Worm (Caenorhabditis elegans) whole organism, L4/young adult: ENCODE measurements around the gene szy-4.

ENCODE experiments used
- W03F9.2 ChIP-seq: fragments of 150-350 bp; optimal IDR thresholded peaks from 2 replicates; lab custom pipeline; 2014; ENCODE audit warnings: missing biosample characterization, missing genetic modification characterization
- dao-5 ChIP-seq: sonication (generic microtip); optimal IDR thresholded peaks from 2 replicates; lab custom pipeline; 2016; ENCODE audit warnings: missing genotype, missing genetic modification characterization, moderate library complexity, missing compliant biosample characterization
- him-1 ChIP-seq: sonication (generic microtip); optimal IDR thresholded peaks from 2 replicates; lab custom pipeline; 2016; ENCODE audit warnings: missing genotype, missing genetic modification reagents, missing genetic modification characterization, missing compliant biosample characterization

- TF ChIP-seq him-1 (tag; lab: Kevin White, UChicago), result no peak
- no peak for TF ChIP-seq dao-5 (tag; lab: Kevin White, UChicago)
- TF ChIP-seq W03F9.2 (tag; lab: Kevin White, UChicago), result no peak
These were observed 19.8 kb upstream of the szy-4 start for ce11 chrII:6178743-6179129.
